Fruit fly (Drosophila melanogaster): ENCODE results near the gene rdo.

dm6 chr2L:17963710-17964109, 48.5 kb upstream of the rdo start:
- TF ChIP-seq CTCF (optimal IDR thresholded peaks at IDR 0.05): peak; percentile 34 to 51
- TF ChIP-seq CG8478 (optimal IDR thresholded peaks at IDR 0.05): no peak
